Fruit fly (Drosophila melanogaster): ENCODE data around the gene Orct.
A peak's percentile ranks its signal among the peaks of the same experiment; 100 is the strongest.

Gene Orct

DNA sequence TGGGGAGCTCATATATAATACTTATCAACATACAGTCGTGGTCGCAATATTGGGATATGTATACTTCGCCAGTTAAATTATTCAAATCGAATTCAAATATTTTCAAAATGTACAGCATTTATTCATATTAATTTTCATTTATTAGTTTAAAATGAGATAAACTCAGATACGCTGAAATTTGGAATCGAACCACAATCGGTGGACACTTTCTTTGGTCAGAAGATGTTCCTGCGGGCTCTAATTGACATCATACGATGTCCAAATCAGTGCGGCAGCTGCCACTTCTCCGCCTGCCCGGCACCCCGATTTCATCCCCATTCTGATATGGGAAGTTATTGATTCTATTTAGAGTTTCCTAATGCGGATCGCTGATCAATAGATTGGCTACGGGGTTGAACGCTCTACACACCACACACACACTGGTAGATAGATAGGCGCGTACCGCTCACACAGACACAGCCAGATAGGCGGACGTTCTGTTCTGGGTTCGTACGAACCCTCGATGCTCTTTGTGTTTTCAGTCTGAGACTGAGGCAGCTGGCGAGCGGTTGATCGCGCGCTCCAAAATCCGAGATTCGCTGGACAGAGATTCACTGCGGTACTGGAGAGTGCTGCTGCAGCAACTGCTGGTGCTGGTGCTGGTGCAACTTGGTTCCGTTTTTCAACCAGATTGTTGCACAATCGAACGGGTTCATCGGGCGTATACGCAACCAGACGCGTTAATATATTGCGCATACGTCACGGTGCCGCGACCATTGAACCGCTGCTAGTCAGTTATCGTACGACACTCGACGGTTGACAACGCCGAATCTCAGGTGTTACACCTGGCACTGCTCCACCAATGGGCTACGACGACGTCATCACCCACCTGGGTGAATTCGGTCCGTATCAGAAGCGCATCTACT, at the start of gene Orct:
TSS of gene Orct (plus strand) at position 157 of the 905 bp plus-strand sequence.
- peak; percentile 65 for TF ChIP-seq achi (GFP tag; optimal IDR thresholded peaks at IDR 0.05)
- TF ChIP-seq pdm3 (GFP tag; optimal IDR thresholded peaks at IDR 0.05), result peak; percentile 71
- peak; percentile 79 for TF ChIP-seq Met (GFP tag; optimal IDR thresholded peaks at IDR 0.05)
- TF ChIP-seq Eip93F (GFP tag; optimal IDR thresholded peaks at IDR 0.05), result peak; percentile 35
- peak; percentile 90 for TF ChIP-seq Eip78C (GFP tag)
- TF ChIP-seq lz (GFP tag; optimal IDR thresholded peaks at IDR 0.05), result peak; percentile 65
- peak; percentile 52; the same call in 2 of the 3 replicates for TF ChIP-seq CG8119 (GFP tag; IDR thresholded peaks at IDR 0.05)
- peak; percentile 5 for TF ChIP-seq Ets21C (GFP tag; optimal IDR thresholded peaks at IDR 0.05)
- peak; percentile 17 to 24 for TF ChIP-seq salr (GFP tag; optimal IDR thresholded peaks at IDR 0.05)
- TF ChIP-seq CG11762 (GFP tag; optimal IDR thresholded peaks at IDR 0.05; ENCODE audit: insufficient read depth), result peak; percentile 48
- peak in 1 of 2 experiments; percentile 49 for TF ChIP-seq ss (GFP tag; optimal IDR thresholded peaks at IDR 0.05)
- TF ChIP-seq Hr38 (GFP tag; optimal IDR thresholded peaks at IDR 0.05), result no peak
- peak; percentile 43; the same call in 1 of the 2 replicates for TF ChIP-seq Gug (GFP tag; IDR thresholded peaks at IDR 0.05)
- TF ChIP-seq OdsH (GFP tag; optimal IDR thresholded peaks at IDR 0.05), result peak; percentile 57
- peak; percentile 44 for TF ChIP-seq Blimp-1 (GFP tag; optimal IDR thresholded peaks at IDR 0.05)
- peak; percentile 50 for TF ChIP-seq cyc (GFP tag; optimal IDR thresholded peaks at IDR 0.05)
- peak; percentile 71 for TF ChIP-seq topi (GFP tag; optimal IDR thresholded peaks at IDR 0.05)
- TF ChIP-seq CG9139 (GFP tag; optimal IDR thresholded peaks at IDR 0.05), result no peak
- TF ChIP-seq CG16779 (tag; optimal IDR thresholded peaks at IDR 0.05), result peak; percentile 37
- peak; percentile 74 for TF ChIP-seq CG32006 (GFP tag; optimal IDR thresholded peaks at IDR 0.05)
- TF ChIP-seq Hr39 (GFP tag; optimal IDR thresholded peaks at IDR 0.05), result peak; percentile 60
- peak; percentile 39 for TF ChIP-seq Sox15 (GFP tag; optimal IDR thresholded peaks at IDR 0.05)
- no peak for TF ChIP-seq CG6854 (GFP tag; optimal IDR thresholded peaks at IDR 0.05)
- peak; percentile 60 for TF ChIP-seq Ets96B (tag; optimal IDR thresholded peaks at IDR 0.05)
- TF ChIP-seq CG3919 (GFP tag; optimal IDR thresholded peaks at IDR 0.05), result peak; percentile 39
- peak; percentile 56 for TF ChIP-seq CG10669 (GFP tag; optimal IDR thresholded peaks at IDR 0.05)
- peak; percentile 68 for TF ChIP-seq fkh (GFP tag; optimal IDR thresholded peaks at IDR 0.05)
- peak; percentile 46; the same call in 2 of the 3 replicates for TF ChIP-seq CG6163 (GFP tag; IDR thresholded peaks at IDR 0.05)
- no peak for TF ChIP-seq CG1621 (tag; optimal IDR thresholded peaks at IDR 0.05)
- no peak for TF ChIP-seq CG15336 (GFP tag; IDR thresholded peaks at IDR 0.05)
- TF ChIP-seq fd59A (GFP tag; optimal IDR thresholded peaks at IDR 0.05), result peak; percentile 44
- peak; percentile 41; the same call in 1 of the 3 replicates for TF ChIP-seq eg (GFP tag; IDR thresholded peaks at IDR 0.05)
- TF ChIP-seq CG4318 (GFP tag; optimal IDR thresholded peaks at IDR 0.05), result peak; percentile 52
- no peak for TF ChIP-seq fd85E (GFP tag; optimal IDR thresholded peaks at IDR 0.05)
- peak; percentile 89 for TF ChIP-seq vri (GFP tag; optimal IDR thresholded peaks at IDR 0.05)
- TF ChIP-seq svp (GFP tag), result peak; percentile 86
- no peak for TF ChIP-seq CG11294 (GFP tag; IDR thresholded peaks at IDR 0.05)
- peak; percentile 57 for TF ChIP-seq CG10631 (GFP tag; optimal IDR thresholded peaks at IDR 0.05)
- TF ChIP-seq CG31627 (GFP tag; optimal IDR thresholded peaks at IDR 0.05), result peak; percentile 58
- peak; percentile 75 for TF ChIP-seq CG34406 (GFP tag; optimal IDR thresholded peaks at IDR 0.05)
- TF ChIP-seq Lpt (GFP tag; optimal IDR thresholded peaks at IDR 0.05), result peak; percentile 35
- TF ChIP-seq acj6 (GFP tag; optimal IDR thresholded peaks at IDR 0.05), result peak; percentile 55
- TF ChIP-seq dsx (GFP tag; optimal IDR thresholded peaks at IDR 0.05; ENCODE audit: poor library complexity, severe bottlenecking), result peak; percentile 13
- TF ChIP-seq Smox (GFP tag; optimal IDR thresholded peaks at IDR 0.05), result peak; percentile 60
- TF ChIP-seq Sox14 (GFP tag; optimal IDR thresholded peaks at IDR 0.05), result peak; percentile 73
- peak; percentile 44 for TF ChIP-seq CG6276 (GFP tag; optimal IDR thresholded peaks at IDR 0.05)
- peak; percentile 9 for TF ChIP-seq CG11902 (GFP tag; optimal IDR thresholded peaks at IDR 0.05)
- peak; percentile 47 for TF ChIP-seq spab (GFP tag; optimal IDR thresholded peaks at IDR 0.05)
- peak; percentile 64 for TF ChIP-seq Eip75B (GFP tag; optimal IDR thresholded peaks at IDR 0.05)
- no peak for TF ChIP-seq CG8319 (GFP tag; optimal IDR thresholded peaks at IDR 0.05)

Measured in whole organism, prepupa.